Worm (Caenorhabditis elegans) whole organism, young adult: Measurements from ENCODE around the gene F56F10.1.

Source experiments
- B0261.1 ChIP-seq: sonication (generic microtip); optimal IDR thresholded peaks from 2 replicates; lab custom pipeline; 2016; ENCODE audit warnings: mild to moderate bottlenecking, missing genetic modification characterization, moderate library complexity, missing compliant biosample characterization
- D2030.7 ChIP-seq: fragments of 200-800 bp; sonication (Bioruptor generic); IDR thresholded peaks from 2 replicates; pipeline ENCODE4 v1.3.6; 2022; ENCODE audit warnings: missing genetic modification reagents, missing genetic modification characterization, missing compliant biosample characterization
- F22D6.2 ChIP-seq: sonication (generic microtip); optimal IDR thresholded peaks from 2 replicates; lab custom pipeline; 2016; ENCODE audit warnings: mild to moderate bottlenecking, missing genetic modification characterization, missing compliant biosample characterization
- F33H1.4 ChIP-seq: fragments of 200-800 bp; sonication (Bioruptor generic); IDR thresholded peaks from 2 replicates; pipeline ENCODE4 v1.3.6; 2022; ENCODE audit warnings: missing genetic modification reagents, missing genetic modification characterization, missing compliant biosample characterization
- F55B11.4 ChIP-seq: sonication (generic microtip); optimal IDR thresholded peaks from 2 replicates; lab custom pipeline; 2016; ENCODE audit warnings: missing compliant biosample characterization, missing genetic modification characterization, borderline replicate concordance; ENCODE audit not compliant: insufficient read depth
- F57C9.4 ChIP-seq: sonication (generic microtip); optimal IDR thresholded peaks from 2 replicates; lab custom pipeline; 2017; ENCODE audit warnings: mild to moderate bottlenecking, missing genetic modification characterization, missing compliant biosample characterization
- K12H6.12 ChIP-seq: fragments of 200-800 bp; sonication (Bioruptor generic); optimal IDR thresholded peaks from 2 replicates; lab custom pipeline; 2018; ENCODE audit warnings: mild to moderate bottlenecking, missing genetic modification characterization, missing compliant biosample characterization
- Y53G8AR.9 ChIP-seq: fragments of 200-800 bp; sonication (Bioruptor generic); conservative IDR thresholded peaks from 2 replicates; pipeline ENCODE4 v1.3.6; 2022; ENCODE audit warnings: missing genetic modification reagents, missing genetic modification characterization, missing compliant biosample characterization
- Y67H2A.10 ChIP-seq: fragments of 200-800 bp; sonication (Bioruptor generic); conservative IDR thresholded peaks from 2 replicates; pipeline ENCODE4 v1.3.6; 2022; ENCODE audit warnings: missing genetic modification reagents, missing genetic modification characterization, missing compliant biosample characterization
- Y95B8A.8 ChIP-seq: fragments of 200-800 bp; sonication (Bioruptor generic); IDR thresholded peaks from 2 replicates; pipeline ENCODE4 v1.3.6; 2022; ENCODE audit warnings: missing genetic modification reagents, missing genetic modification characterization, missing compliant biosample characterization
- ZK185.1 ChIP-seq: sonication (generic microtip); optimal IDR thresholded peaks from 2 replicates; lab custom pipeline; 2016; ENCODE audit warnings: mild to moderate bottlenecking, missing genetic modification characterization, missing compliant biosample characterization; ENCODE audit not compliant: poor library complexity, severe bottlenecking
- ama-1 ChIP-seq, 3 experiments: fragments of 150-350 bp in 1 of 3; sonication (generic microtip) in 2 of 3; optimal IDR thresholded peaks; 2 replicates each; lab custom pipeline; 2014 to 2018; ENCODE audit warnings: missing biosample characterization in 2 of 3, missing genetic modification characterization in 2 of 3, missing genetic modification reagents in 2 of 3
- attf-3 ChIP-seq: fragments of 200-800 bp; sonication (Bioruptor generic); conservative IDR thresholded peaks from 2 replicates; pipeline ENCODE4 v1.3.6; 2022; ENCODE audit warnings: missing genetic modification reagents, missing genetic modification characterization, missing compliant biosample characterization
- ceh-27 ChIP-seq: fragments of 200-800 bp; sonication (Bioruptor generic); optimal IDR thresholded peaks from 2 replicates; lab custom pipeline; 2018; ENCODE audit warnings: mild to moderate bottlenecking, missing genetic modification characterization, moderate library complexity, missing compliant biosample characterization
- ceh-40 ChIP-seq: fragments of 200-800 bp; sonication (Bioruptor generic); IDR thresholded peaks from 2 replicates; pipeline ENCODE4 v1.3.6; 2022; ENCODE audit warnings: missing genetic modification characterization, missing compliant biosample characterization
- ceh-58 ChIP-seq: fragments of 200-800 bp; sonication (Bioruptor generic); IDR thresholded peaks from 2 replicates; pipeline ENCODE4 v1.3.6; 2022; ENCODE audit warnings: missing genetic modification characterization, missing compliant biosample characterization
- him-1 ChIP-seq: sonication (generic microtip); optimal IDR thresholded peaks from 2 replicates; lab custom pipeline; 2016; ENCODE audit warnings: missing genotype, missing genetic modification reagents, missing genetic modification characterization, missing compliant biosample characterization
- hlh-12 ChIP-seq: sonication (generic microtip); optimal IDR thresholded peaks from 2 replicates; lab custom pipeline; 2016; ENCODE audit warnings: missing genetic modification characterization, missing compliant biosample characterization
- hmg-1.2 ChIP-seq: fragments of 200-800 bp; sonication (Bioruptor generic); IDR thresholded peaks from 2 replicates; pipeline ENCODE4 v1.3.6; 2022; ENCODE audit warnings: missing genetic modification reagents, missing genetic modification characterization, missing compliant biosample characterization
- lin-35 ChIP-seq, 3 experiments: fragments of 150-350 bp in 2 of 3; sonication (generic microtip) in 1 of 3; optimal IDR thresholded peaks; 2 replicates each; lab custom pipeline; 2014 to 2018; ENCODE audit warnings: missing biosample characterization in 3 of 3, missing genetic modification characterization in 3 of 3, missing genetic modification reagents in 3 of 3
- lin-54 ChIP-seq: fragments of 200-800 bp; sonication (Bioruptor generic); optimal IDR thresholded peaks from 2 replicates; lab custom pipeline; 2018; ENCODE audit warnings: mild to moderate bottlenecking, missing genetic modification characterization, missing compliant biosample characterization
- lir-1 ChIP-seq: fragments of 200-800 bp; sonication (Bioruptor generic); conservative IDR thresholded peaks from 2 replicates; pipeline ENCODE4 v1.3.6; 2022; ENCODE audit warnings: missing genetic modification reagents, missing genetic modification characterization, missing compliant biosample characterization
- lsl-1 ChIP-seq: fragments of 200-800 bp; sonication (Bioruptor generic); optimal IDR thresholded peaks from 2 replicates; lab custom pipeline; 2018; ENCODE audit warnings: mild to moderate bottlenecking, missing genetic modification characterization, moderate library complexity, missing compliant biosample characterization
- madf-6 ChIP-seq: fragments of 200-800 bp; sonication (Bioruptor generic); IDR thresholded peaks from 2 replicates; pipeline ENCODE4 v1.3.6; 2022; ENCODE audit warnings: missing genetic modification reagents, missing genetic modification characterization, missing compliant biosample characterization
- madf-8 ChIP-seq: fragments of 200-800 bp; sonication (Bioruptor generic); conservative IDR thresholded peaks from 2 replicates; pipeline ENCODE4 v1.3.6; 2022; ENCODE audit warnings: missing genetic modification reagents, missing genetic modification characterization, missing compliant biosample characterization
- mcd-1 ChIP-seq: fragments of 200-800 bp; sonication (Bioruptor generic); IDR thresholded peaks from 2 replicates; pipeline ENCODE4 v1.3.6; 2022; ENCODE audit warnings: missing genetic modification reagents, missing genetic modification characterization, missing compliant biosample characterization
- mel-28 ChIP-seq: sonication (generic microtip); optimal IDR thresholded peaks from 2 replicates; lab custom pipeline; 2016; ENCODE audit warnings: borderline replicate concordance, mild to moderate bottlenecking, missing genetic modification characterization, missing compliant biosample characterization
- mes-4 ChIP-seq: sonication (generic microtip); optimal IDR thresholded peaks from 2 replicates; lab custom pipeline; 2016; ENCODE audit warnings: missing genotype, missing genetic modification characterization, missing compliant biosample characterization
- mxl-1 ChIP-seq: sonication (generic microtip); optimal IDR thresholded peaks from 2 replicates; lab custom pipeline; 2016; ENCODE audit warnings: missing genetic modification characterization, missing compliant biosample characterization
- nfyb-1 ChIP-seq: fragments of 200-800 bp; sonication (Bioruptor generic); IDR thresholded peaks from 2 replicates; pipeline ENCODE4 v1.3.6; 2022; ENCODE audit warnings: missing genetic modification reagents, missing genetic modification characterization, missing compliant biosample characterization
- nhr-179 ChIP-seq: sonication (generic microtip); optimal IDR thresholded peaks from 2 replicates; lab custom pipeline; 2016; ENCODE audit warnings: mild to moderate bottlenecking, missing genetic modification characterization, missing compliant biosample characterization
- rcor-1 ChIP-seq: fragments of 200-800 bp; sonication (Bioruptor generic); IDR thresholded peaks from 2 replicates; pipeline ENCODE4 v1.3.6; 2022; ENCODE audit warnings: missing genetic modification reagents, missing genetic modification characterization, missing compliant biosample characterization
- rec-8 ChIP-seq, 2 experiments: sonication (generic microtip); optimal IDR thresholded peaks; 2 replicates each; lab custom pipeline; 2016; ENCODE audit warnings: mild to moderate bottlenecking in 2 of 2, missing genetic modification characterization in 2 of 2, missing genetic modification reagents in 2 of 2, missing genotype in 2 of 2, missing biosample characterization in 1 of 2, missing compliant biosample characterization in 1 of 2, moderate library complexity in 1 of 2
- sptf-2 ChIP-seq: fragments of 200-800 bp; sonication (Bioruptor generic); optimal IDR thresholded peaks from 2 replicates; lab custom pipeline; 2018; ENCODE audit warnings: mild to moderate bottlenecking, missing genetic modification characterization, missing compliant biosample characterization
- unc-130 ChIP-seq: sonication (generic microtip); optimal IDR thresholded peaks from 2 replicates; lab custom pipeline; 2016; ENCODE audit warnings: missing genetic modification reagents, missing genetic modification characterization, missing compliant biosample characterization
- unc-62 ChIP-seq: fragments of 150-350 bp; optimal IDR thresholded peaks from 2 replicates; lab custom pipeline; 2014; ENCODE audit warnings: missing biosample characterization, missing genetic modification reagents, missing genetic modification characterization
- xnd-1 ChIP-seq: sonication (generic microtip); optimal IDR thresholded peaks from 2 replicates; lab custom pipeline; 2016; ENCODE audit warnings: missing genotype, missing genetic modification reagents, missing genetic modification characterization, missing compliant biosample characterization

The F56F10.1 gene

DNA sequence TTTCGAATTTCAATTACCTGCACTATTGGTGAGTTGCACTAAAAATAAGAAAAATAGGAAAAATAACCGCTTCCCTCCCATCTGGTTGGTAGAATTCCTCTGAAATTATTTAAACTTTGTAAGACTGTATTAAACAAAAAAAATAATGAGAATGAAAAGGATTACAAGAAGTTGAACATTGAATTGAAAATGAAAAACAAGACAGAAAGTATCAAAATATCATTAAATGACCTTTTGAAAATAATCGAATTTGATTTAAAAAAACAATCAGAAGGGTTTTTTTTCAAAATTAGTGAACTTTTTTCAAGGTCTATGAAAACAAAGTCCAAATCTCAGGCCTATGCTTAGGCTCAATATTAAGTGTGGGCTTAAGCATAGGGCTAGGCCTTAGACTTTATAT is 21.0 kb upstream of the F56F10.1 start, which contains the start of gene igcm-1:
igcm-1 (minus strand) TSS at position 101 of the 400 bp plus-strand sequence.
- TF ChIP-seq mel-28 (tag; lab: Kevin White, UChicago) (no peak), F33H1.4 (GFP tag; lab: Robert Waterston, UW) (no peak), Y95B8A.8 (GFP tag; lab: Robert Waterston, UW) (no peak), sptf-2 (no peak), ceh-27 (GFP tag; lab: Kevin White, UChicago) (no peak), hlh-12 (tag; lab: Kevin White, UChicago) (no peak), lir-1 (GFP tag; lab: Robert Waterston, UW) (no peak), mcd-1 (GFP tag; lab: Robert Waterston, UW) (no peak), unc-62 (GFP tag; lab: Kevin White, UChicago) (no peak), lin-35 (GFP tag; optimal IDR thresholded peaks at IDR 0.05; lab: Kevin White, UChicago) (no peak), nhr-179 (tag; lab: Kevin White, UChicago) (no peak), xnd-1 (no peak)

DNA sequence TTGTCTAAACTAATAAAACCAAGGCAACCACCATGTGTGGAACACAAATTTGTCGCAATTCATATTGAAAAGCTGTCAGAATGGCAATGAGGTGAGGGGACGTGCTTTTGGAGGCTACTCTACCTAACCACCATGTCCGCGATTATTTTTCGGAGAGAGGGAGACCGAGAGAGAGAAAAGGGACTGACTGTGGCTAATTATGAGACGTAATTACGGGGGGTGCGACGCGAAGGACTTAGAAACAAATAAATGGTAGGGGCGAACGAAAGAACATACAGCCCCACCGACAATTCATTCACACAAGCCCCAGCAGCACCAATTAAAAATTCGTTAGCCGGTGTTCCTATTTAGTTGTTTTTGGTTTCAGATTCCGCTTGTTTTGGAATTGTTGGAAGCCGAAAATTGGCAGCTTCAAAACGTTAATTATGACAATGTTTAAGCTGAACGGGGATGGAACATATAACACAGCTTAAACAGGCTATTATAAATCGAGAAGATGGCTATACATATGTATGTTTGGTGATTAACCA is 19.6 kb upstream of the F56F10.1 start:
- TF ChIP-seq hmg-1.2 (GFP tag; lab: Robert Waterston, UW) (no peak), F57C9.4 (tag; lab: Kevin White, UChicago) (no peak), sptf-2 (no peak), rcor-1 (no peak), madf-6 (GFP tag; lab: Robert Waterston, UW) (no peak), Y53G8AR.9 (GFP tag; lab: Robert Waterston, UW) (no peak), K12H6.12 (no peak), nfyb-1 (GFP tag; lab: Robert Waterston, UW) (no peak), ceh-40 (GFP tag; lab: Robert Waterston, UW) (no peak), him-1 (tag; lab: Kevin White, UChicago) (no peak)

DNA sequence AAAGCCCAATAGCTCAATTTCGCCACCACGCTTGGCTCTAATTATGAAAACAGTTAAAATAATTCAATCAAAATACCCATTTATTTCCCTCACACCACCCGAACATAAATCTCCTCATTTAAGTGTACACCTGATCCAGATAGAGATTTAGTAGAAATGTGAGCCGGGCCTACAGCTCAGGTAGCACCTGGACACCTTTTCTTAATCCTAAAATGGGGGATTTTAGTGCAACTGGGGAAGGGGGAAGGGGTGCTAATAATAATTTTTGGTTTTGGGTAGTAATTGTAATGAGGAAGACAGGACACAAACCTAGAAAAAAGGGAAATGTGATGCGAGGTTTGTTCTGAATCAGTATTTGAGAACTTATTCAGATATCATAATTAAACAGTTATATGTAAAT is 18.8 kb upstream of the F56F10.1 start:
- no peak for TF ChIP-seq lin-54 (GFP tag; lab: Kevin White, UChicago)
- TF ChIP-seq ceh-58 (GFP tag; lab: Robert Waterston, UW), result no peak
- no peak for TF ChIP-seq madf-6 (GFP tag; lab: Robert Waterston, UW)
- TF ChIP-seq Y67H2A.10, result no peak
- no peak for TF ChIP-seq mes-4 (tag; lab: Kevin White, UChicago)
- TF ChIP-seq hlh-12 (tag; lab: Kevin White, UChicago), result no peak
- TF ChIP-seq F55B11.4 (tag; lab: Kevin White, UChicago), result no peak
- TF ChIP-seq lsl-1 (GFP tag; lab: Kevin White, UChicago), result no peak
- no peak for TF ChIP-seq F22D6.2
- no peak for TF ChIP-seq D2030.7
- TF ChIP-seq attf-3 (GFP tag; lab: Robert Waterston, UW), result no peak
- no peak for TF ChIP-seq unc-130 (GFP tag; lab: Kevin White, UChicago)
- no peak for TF ChIP-seq mcd-1 (GFP tag; lab: Robert Waterston, UW)
- TF ChIP-seq ZK185.1 (tag; lab: Kevin White, UChicago), result no peak
- TF ChIP-seq madf-8 (GFP tag; lab: Robert Waterston, UW), result no peak
- TF ChIP-seq ama-1 (optimal IDR thresholded peaks at IDR 0.05; lab: Kevin White, UChicago), result no peak
- no peak for TF ChIP-seq ama-1 (GFP tag; optimal IDR thresholded peaks at IDR 0.05; lab: Kevin White, UChicago)
- no peak for TF ChIP-seq B0261.1 (tag; lab: Kevin White, UChicago)
- no peak for TF ChIP-seq mxl-1 (tag; lab: Kevin White, UChicago)
- TF ChIP-seq rec-8 (tag; optimal IDR thresholded peaks at IDR 0.05; lab: Kevin White, UChicago), result no peak
